1 fruit fly cellular context compared by ENCODE assay signal in the genomic region with DNA sequence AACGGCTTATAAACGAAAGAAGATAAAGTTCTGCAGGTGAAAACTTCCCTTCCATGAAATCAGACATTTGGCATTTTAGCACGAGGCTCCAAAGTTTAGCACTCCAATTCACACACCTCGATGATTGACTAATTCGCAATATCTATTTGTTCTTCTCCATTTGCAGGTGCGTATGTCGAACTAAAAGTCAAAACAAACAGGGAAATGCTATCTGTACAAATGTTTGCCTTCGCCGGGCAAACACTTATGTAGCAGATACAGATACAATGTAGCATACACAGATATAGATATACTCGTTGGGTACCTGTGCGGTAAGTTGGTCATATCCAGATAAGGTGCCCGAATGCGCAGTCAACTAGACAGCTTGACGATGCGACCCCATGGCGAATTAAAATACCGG.
TF ChIP-seq lines count a peak whose summit lies in the region.

No protein-coding gene starts in this region.

TF ChIP-seq in whole organism, embryonic, 481 proteins besides CTCF, POLR2A, EP300 and RAD21 (continued from another document):
- no peak for TF ChIP-seq seq (GFP tag; IDR thresholded peaks at IDR 0.05; lab: Robert Waterston, UW)
- TF ChIP-seq BEAF-32 (GFP tag; optimal IDR thresholded peaks at IDR 0.05; lab: Kevin White, UChicago) = no peak
- TF ChIP-seq aop (GFP tag; IDR thresholded peaks at IDR 0.05; lab: Robert Waterston, UW) = no peak
- TF ChIP-seq tll (GFP tag; optimal IDR thresholded peaks at IDR 0.05; lab: Kevin White, UChicago) = peak in 1 of 2 experiments; percentile 23
- peak; percentile 12 for TF ChIP-seq Sry-β (GFP tag; optimal IDR thresholded peaks at IDR 0.05; lab: Kevin White, UChicago)
- no peak for TF ChIP-seq tup (GFP tag; optimal IDR thresholded peaks at IDR 0.05; lab: Kevin White, UChicago)
- TF ChIP-seq yki (optimal IDR thresholded peaks at IDR 0.05; lab: Kevin White, UChicago) = no peak
- TF ChIP-seq zfh2 (GFP tag; optimal IDR thresholded peaks at IDR 0.05; lab: Kevin White, UChicago) = no peak
- no peak for TF ChIP-seq ap (GFP tag; IDR thresholded peaks at IDR 0.05; lab: Robert Waterston, UW)
- TF ChIP-seq CG17912 (GFP tag; optimal IDR thresholded peaks at IDR 0.05; lab: Kevin White, UChicago) = peak; percentile 33
- no peak for TF ChIP-seq pita (GFP tag; optimal IDR thresholded peaks at IDR 0.05; lab: Kevin White, UChicago)
- TF ChIP-seq Sry-δ (GFP tag; optimal IDR thresholded peaks at IDR 0.05; lab: Kevin White, UChicago) = no peak
- TF ChIP-seq CG10462 (GFP tag; optimal IDR thresholded peaks at IDR 0.05; lab: Kevin White, UChicago) = no peak
- no peak for TF ChIP-seq H2.0 (GFP tag; IDR thresholded peaks at IDR 0.05; lab: Robert Waterston, UW)
- TF ChIP-seq Rx (GFP tag; IDR thresholded peaks at IDR 0.05; lab: Robert Waterston, UW) = no peak
- TF ChIP-seq ci (GFP tag; IDR thresholded peaks at IDR 0.05; lab: Robert Waterston, UW) = peak; percentile 73; the same call in 1 of the 3 replicates
- TF ChIP-seq CG6854 (GFP tag; optimal IDR thresholded peaks at IDR 0.05; lab: Kevin White, UChicago) = no peak
- TF ChIP-seq CG32767 (GFP tag; IDR thresholded peaks at IDR 0.05; lab: Robert Waterston, UW) = no peak
- TF ChIP-seq CG7839 (tag; optimal IDR thresholded peaks at IDR 0.05; lab: Kevin White, UChicago) = no peak
- TF ChIP-seq CG9437 (GFP tag; optimal IDR thresholded peaks at IDR 0.05; lab: Kevin White, UChicago) = no peak
- no peak for TF ChIP-seq Hr3 (GFP tag; optimal IDR thresholded peaks at IDR 0.05; lab: Kevin White, UChicago)
- TF ChIP-seq ro (GFP tag; IDR thresholded peaks at IDR 0.05; lab: Robert Waterston, UW) = no peak
- peak; percentile 6 for TF ChIP-seq CG8290 (GFP tag; optimal IDR thresholded peaks at IDR 0.05; lab: Kevin White, UChicago)
- TF ChIP-seq CG8290 (tag; optimal IDR thresholded peaks at IDR 0.05; lab: Kevin White, UChicago) = peak; percentile 28 to 75
- TF ChIP-seq HHEX (GFP tag; optimal IDR thresholded peaks at IDR 0.05; lab: Kevin White, UChicago) = no peak
- TF ChIP-seq Ets97D (GFP tag; optimal IDR thresholded peaks at IDR 0.05; lab: Kevin White, UChicago) = no peak
- TF ChIP-seq CG7786 (GFP tag; optimal IDR thresholded peaks at IDR 0.05; lab: Kevin White, UChicago) = no peak
- TF ChIP-seq CG6765 (GFP tag; optimal IDR thresholded peaks at IDR 0.05; lab: Kevin White, UChicago) = peak; percentile 4
- no peak for TF ChIP-seq C15 (GFP tag; IDR thresholded peaks at IDR 0.05; lab: Robert Waterston, UW)
- TF ChIP-seq zen2 (GFP tag; IDR thresholded peaks at IDR 0.05; lab: Robert Waterston, UW; ENCODE audit: partially characterized antibody) = no peak
- no peak for TF ChIP-seq Atf3 (GFP tag; optimal IDR thresholded peaks at IDR 0.05; lab: Kevin White, UChicago)
- peak; percentile 68 for TF ChIP-seq CG15479 (GFP tag; optimal IDR thresholded peaks at IDR 0.05; lab: Kevin White, UChicago)
- TF ChIP-seq ab (GFP tag; optimal IDR thresholded peaks at IDR 0.05; lab: Kevin White, UChicago) = no peak
- TF ChIP-seq az2 (GFP tag; optimal IDR thresholded peaks at IDR 0.05; lab: Kevin White, UChicago) = no peak
- no peak for TF ChIP-seq Sox102F (GFP tag; optimal IDR thresholded peaks at IDR 0.05; lab: Kevin White, UChicago)
- peak; percentile 20 for TF ChIP-seq Fer1 (GFP tag; optimal IDR thresholded peaks at IDR 0.05; lab: Kevin White, UChicago)
- TF ChIP-seq vnd (GFP tag; IDR thresholded peaks at IDR 0.05; lab: Robert Waterston, UW; ENCODE audit: partially characterized antibody) = no peak
- no peak for TF ChIP-seq CG16813 (GFP tag; IDR thresholded peaks at IDR 0.05; lab: Robert Waterston, UW; ENCODE audit: partially characterized antibody)
- no peak for TF ChIP-seq CG11504 (tag; optimal IDR thresholded peaks at IDR 0.05; lab: Kevin White, UChicago)
- TF ChIP-seq nerfin-2 (GFP tag; IDR thresholded peaks at IDR 0.05; lab: Robert Waterston, UW; ENCODE audit: partially characterized antibody) = no peak
- peak; percentile 35 for TF ChIP-seq mirr (GFP tag; optimal IDR thresholded peaks at IDR 0.05; lab: Kevin White, UChicago)
- TF ChIP-seq CG5953 (GFP tag; IDR thresholded peaks at IDR 0.05; lab: Robert Waterston, UW) = 0 out of 2 replicates have a peak, but pooled peaks have one; percentile 8
- TF ChIP-seq Abd-B (GFP tag; optimal IDR thresholded peaks at IDR 0.05; lab: Kevin White, UChicago) = no peak
- peak; percentile 26 for TF ChIP-seq nerfin-1 (tag; optimal IDR thresholded peaks at IDR 0.05; lab: Kevin White, UChicago)
- TF ChIP-seq twi (tag; optimal IDR thresholded peaks at IDR 0.05; lab: Kevin White, UChicago) = peak; percentile 21
- TF ChIP-seq CG6254 (GFP tag; optimal IDR thresholded peaks at IDR 0.05; lab: Kevin White, UChicago) = peak; percentile 15
- no peak for TF ChIP-seq CG4328 (GFP tag; optimal IDR thresholded peaks at IDR 0.05; lab: Kevin White, UChicago)
- TF ChIP-seq CG9727 (GFP tag; optimal IDR thresholded peaks at IDR 0.05; lab: Kevin White, UChicago) = peak; percentile 45
- no peak for TF ChIP-seq Hmx (GFP tag; optimal IDR thresholded peaks at IDR 0.05; lab: Kevin White, UChicago)
- no peak for TF ChIP-seq Sin3A (optimal IDR thresholded peaks at IDR 0.05; lab: Kevin White, UChicago)
- no peak for TF ChIP-seq Fer3 (tag; optimal IDR thresholded peaks at IDR 0.05; lab: Kevin White, UChicago)
- no peak for TF ChIP-seq nmo (GFP tag; optimal IDR thresholded peaks at IDR 0.05; lab: Kevin White, UChicago)
- peak; percentile 12 for TF ChIP-seq CG17568 (GFP tag; optimal IDR thresholded peaks at IDR 0.05; lab: Kevin White, UChicago)
- TF ChIP-seq mam (GFP tag; optimal IDR thresholded peaks at IDR 0.05; lab: Kevin White, UChicago) = no peak
- peak; percentile 41 for TF ChIP-seq CG8359 (GFP tag; optimal IDR thresholded peaks at IDR 0.05; lab: Kevin White, UChicago; ENCODE audit: borderline replicate concordance)
- no peak for TF ChIP-seq CG2199 (GFP tag; IDR thresholded peaks at IDR 0.05; lab: Robert Waterston, UW)
- no peak for TF ChIP-seq hkb (optimal IDR thresholded peaks at IDR 0.05; lab: Kevin White, UChicago)
- peak; percentile 45; the same call in 1 of the 2 replicates for TF ChIP-seq hkb (GFP tag; IDR thresholded peaks at IDR 0.05; lab: Robert Waterston, UW)
- TF ChIP-seq corto (GFP tag; optimal IDR thresholded peaks at IDR 0.05; lab: Kevin White, UChicago) = no peak
- TF ChIP-seq CG9609 (GFP tag; optimal IDR thresholded peaks at IDR 0.05; lab: Kevin White, UChicago) = no peak
- TF ChIP-seq Taf1 (GFP tag; IDR thresholded peaks at IDR 0.05; lab: Robert Waterston, UW) = no peak
- no peak for TF ChIP-seq rib (GFP tag; IDR thresholded peaks at IDR 0.05; lab: Robert Waterston, UW)
- no peak for TF ChIP-seq Doc2 (GFP tag; IDR thresholded peaks at IDR 0.05; lab: Robert Waterston, UW)
- TF ChIP-seq CG16779 (GFP tag; IDR thresholded peaks at IDR 0.05; lab: Robert Waterston, UW) = 0 out of 2 replicates have a peak, but pooled peaks have one; percentile 38
- peak; percentile 0 for TF ChIP-seq trh (GFP tag; optimal IDR thresholded peaks at IDR 0.05; lab: Kevin White, UChicago)
- TF ChIP-seq Nf-YC (tag; optimal IDR thresholded peaks at IDR 0.05; lab: Kevin White, UChicago) = no peak
- no peak for TF ChIP-seq CoRest (tag; optimal IDR thresholded peaks at IDR 0.05; lab: Kevin White, UChicago)
- TF ChIP-seq p53 (GFP tag; optimal IDR thresholded peaks at IDR 0.05; lab: Kevin White, UChicago) = no peak
- peak; percentile 2 for TF ChIP-seq gsb-n (tag; optimal IDR thresholded peaks at IDR 0.05; lab: Kevin White, UChicago)
- peak; percentile 30 for TF ChIP-seq odd (GFP tag; optimal IDR thresholded peaks at IDR 0.05; lab: Kevin White, UChicago)
- no peak for TF ChIP-seq dysf (GFP tag; IDR thresholded peaks at IDR 0.05; lab: Robert Waterston, UW)
- no peak for TF ChIP-seq dati (GFP tag; IDR thresholded peaks at IDR 0.05; lab: Robert Waterston, UW)
- no peak for TF ChIP-seq HLH54F (GFP tag; optimal IDR thresholded peaks at IDR 0.05; lab: Kevin White, UChicago)
- TF ChIP-seq CG31365 (tag; optimal IDR thresholded peaks at IDR 0.05; lab: Kevin White, UChicago) = peak; percentile 16
- no peak for TF ChIP-seq CG8944 (GFP tag; optimal IDR thresholded peaks at IDR 0.05; lab: Kevin White, UChicago)
- TF ChIP-seq sug (tag; optimal IDR thresholded peaks at IDR 0.05; lab: Kevin White, UChicago) = no peak
- no peak for TF ChIP-seq ssp (GFP tag; IDR thresholded peaks at IDR 0.05; lab: Robert Waterston, UW)
- TF ChIP-seq Nf-YA (GFP tag; IDR thresholded peaks at IDR 0.05; lab: Robert Waterston, UW) = no peak
- TF ChIP-seq NC2β (GFP tag; optimal IDR thresholded peaks at IDR 0.05; lab: Kevin White, UChicago) = no peak
- TF ChIP-seq CG11695 (GFP tag; IDR thresholded peaks at IDR 0.05; lab: Robert Waterston, UW) = 0 out of 3 replicates have a peak, but pooled peaks have one; percentile 14
- TF ChIP-seq lbe (GFP tag; optimal IDR thresholded peaks at IDR 0.05; lab: Kevin White, UChicago) = no peak
- TF ChIP-seq tna (GFP tag; IDR thresholded peaks at IDR 0.05; lab: Robert Waterston, UW; ENCODE audit: partially characterized antibody) = no peak
- TF ChIP-seq D (optimal IDR thresholded peaks at IDR 0.05; lab: Kevin White, UChicago) = no peak
- TF ChIP-seq D (GFP tag; optimal IDR thresholded peaks at IDR 0.05; lab: Kevin White, UChicago) = peak; percentile 28
- TF ChIP-seq fu2 (GFP tag; optimal IDR thresholded peaks at IDR 0.05; lab: Kevin White, UChicago) = no peak
- no peak for TF ChIP-seq CG6175 (GFP tag; IDR thresholded peaks at IDR 0.05; lab: Robert Waterston, UW)
- no peak for TF ChIP-seq pros (GFP tag; optimal IDR thresholded peaks at IDR 0.05; lab: Kevin White, UChicago)
- TF ChIP-seq nau (GFP tag; optimal IDR thresholded peaks at IDR 0.05; lab: Kevin White, UChicago) = peak; percentile 39
- TF ChIP-seq dpn (GFP tag; optimal IDR thresholded peaks at IDR 0.05; lab: Kevin White, UChicago) = peak in 1 of 2 experiments; percentile 9
- no peak for TF ChIP-seq stwl (tag; optimal IDR thresholded peaks at IDR 0.05; lab: Kevin White, UChicago)
- no peak for TF ChIP-seq Mad (GFP tag; optimal IDR thresholded peaks at IDR 0.05; lab: Kevin White, UChicago)
- TF ChIP-seq chn (GFP tag; optimal IDR thresholded peaks at IDR 0.05; lab: Kevin White, UChicago) = no peak
- peak; percentile 66 for TF ChIP-seq ATbp (GFP tag; optimal IDR thresholded peaks at IDR 0.05; lab: Kevin White, UChicago)
- no peak for TF ChIP-seq gt (GFP tag; IDR thresholded peaks at IDR 0.05; lab: Robert Waterston, UW)
- TF ChIP-seq Hr39 (optimal IDR thresholded peaks at IDR 0.05; lab: Kevin White, UChicago) = no peak
- no peak for TF ChIP-seq CG17829 (tag; optimal IDR thresholded peaks at IDR 0.05; lab: Kevin White, UChicago)
- no peak for TF ChIP-seq CG11247 (GFP tag; IDR thresholded peaks at IDR 0.05; lab: Robert Waterston, UW)
- no peak for TF ChIP-seq crp (GFP tag; optimal IDR thresholded peaks at IDR 0.05; lab: Kevin White, UChicago)
- TF ChIP-seq unpg (GFP tag; optimal IDR thresholded peaks at IDR 0.05; lab: Kevin White, UChicago) = peak; percentile 15
- TF ChIP-seq CG17186 (GFP tag; optimal IDR thresholded peaks at IDR 0.05; lab: Kevin White, UChicago) = no peak
- no peak for TF ChIP-seq Usf (GFP tag; optimal IDR thresholded peaks at IDR 0.05; lab: Kevin White, UChicago)
- no peak for TF ChIP-seq CG1832 (GFP tag; optimal IDR thresholded peaks at IDR 0.05; lab: Kevin White, UChicago)
- TF ChIP-seq ranshi (GFP tag; IDR thresholded peaks at IDR 0.05; lab: Robert Waterston, UW) = no peak
- TF ChIP-seq CG2120 (GFP tag; optimal IDR thresholded peaks at IDR 0.05; lab: Kevin White, UChicago) = no peak
- TF ChIP-seq CG6689 (GFP tag; IDR thresholded peaks at IDR 0.05; lab: Robert Waterston, UW) = no peak
- no peak for TF ChIP-seq Dp (GFP tag; optimal IDR thresholded peaks at IDR 0.05; lab: Kevin White, UChicago)
- peak; percentile 23 for TF ChIP-seq BtbVII (GFP tag; optimal IDR thresholded peaks at IDR 0.05; lab: Kevin White, UChicago)
- TF ChIP-seq dimm (GFP tag; IDR thresholded peaks at IDR 0.05; lab: Robert Waterston, UW) = no peak
- TF ChIP-seq cas (GFP tag; IDR thresholded peaks at IDR 0.05; lab: Robert Waterston, UW) = no peak
- TF ChIP-seq ac (GFP tag; optimal IDR thresholded peaks at IDR 0.05; lab: Kevin White, UChicago) = peak; percentile 37
- TF ChIP-seq Atf-2 (GFP tag; optimal IDR thresholded peaks at IDR 0.05; lab: Kevin White, UChicago) = no peak
- no peak for TF ChIP-seq grn (GFP tag; optimal IDR thresholded peaks at IDR 0.05; lab: Kevin White, UChicago)
- no peak for TF ChIP-seq CG13287 (GFP tag; IDR thresholded peaks at IDR 0.05; lab: Robert Waterston, UW; ENCODE audit: partially characterized antibody)
- TF ChIP-seq cwo (GFP tag; optimal IDR thresholded peaks at IDR 0.05; lab: Kevin White, UChicago) = no peak
- TF ChIP-seq ham (GFP tag; IDR thresholded peaks at IDR 0.05; lab: Robert Waterston, UW) = no peak
- TF ChIP-seq Hr51 (GFP tag; optimal IDR thresholded peaks at IDR 0.05; lab: Kevin White, UChicago) = no peak
- no peak for TF ChIP-seq bigmax (GFP tag; optimal IDR thresholded peaks at IDR 0.05; lab: Kevin White, UChicago)
- no peak for TF ChIP-seq mld (GFP tag; IDR thresholded peaks at IDR 0.05; lab: Robert Waterston, UW; ENCODE audit: partially characterized antibody)
- peak; percentile 4 for TF ChIP-seq gcm (GFP tag; optimal IDR thresholded peaks at IDR 0.05; lab: Kevin White, UChicago)
- TF ChIP-seq ind (GFP tag; optimal IDR thresholded peaks at IDR 0.05; lab: Kevin White, UChicago) = no peak
- TF ChIP-seq NK7.1 (GFP tag; optimal IDR thresholded peaks at IDR 0.05; lab: Kevin White, UChicago) = no peak
- no peak for TF ChIP-seq row (GFP tag; IDR thresholded peaks at IDR 0.05; lab: Robert Waterston, UW)
- TF ChIP-seq CG2202 (tag; optimal IDR thresholded peaks at IDR 0.05; lab: Kevin White, UChicago) = peak; percentile 65
- no peak for TF ChIP-seq hb (GFP tag; IDR thresholded peaks at IDR 0.05; lab: Robert Waterston, UW; ENCODE audit: partially characterized antibody)
- peak; percentile 28 for TF ChIP-seq CG14710 (tag; optimal IDR thresholded peaks at IDR 0.05; lab: Kevin White, UChicago)
- no peak for TF ChIP-seq tio (GFP tag; optimal IDR thresholded peaks at IDR 0.05; lab: Kevin White, UChicago)
- no peak for TF ChIP-seq CG4730 (GFP tag; IDR thresholded peaks at IDR 0.05; lab: Robert Waterston, UW)
